Worm (Caenorhabditis elegans): ENCODE results near the gene wht-6.

DNA sequence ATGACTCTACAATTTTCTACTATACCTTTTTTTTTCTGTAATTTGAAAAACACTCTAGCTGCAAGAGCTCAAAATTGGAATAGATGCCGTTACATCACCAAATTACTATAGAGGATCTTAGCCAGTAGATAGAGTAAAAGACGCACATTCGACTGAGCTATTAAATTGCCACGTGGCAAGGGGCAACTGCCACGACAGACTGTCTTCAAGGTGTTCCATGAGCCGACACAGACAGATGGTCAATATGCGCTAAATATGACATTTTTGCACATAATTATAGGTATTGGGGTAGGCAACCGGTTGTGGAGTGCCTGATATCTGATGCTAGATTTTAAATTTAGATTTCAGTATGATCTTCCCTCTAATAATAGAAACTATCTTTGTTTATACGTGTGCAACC, 7.9 kb downstream of the wht-6 start:
- TF ChIP-seq Y105C5A.15 (GFP tag; IDR thresholded peaks at IDR 0.05), result no peak
- TF ChIP-seq nhr-28 (tag; optimal IDR thresholded peaks at IDR 0.05), result no peak
- TF ChIP-seq zag-1 (tag; optimal IDR thresholded peaks at IDR 0.05), result no peak
- TF ChIP-seq hlh-30 (tag; optimal IDR thresholded peaks at IDR 0.05; ENCODE audit: insufficient read depth), result no peak
- TF ChIP-seq hmg-1.1 (GFP tag; IDR thresholded peaks at IDR 0.05), result no peak
- no peak for TF ChIP-seq ceh-28 (tag; optimal IDR thresholded peaks at IDR 0.05)
- TF ChIP-seq F49E8.2 (tag; optimal IDR thresholded peaks at IDR 0.05; ENCODE audit: borderline replicate concordance), result no peak
- TF ChIP-seq pha-4 (GFP tag; IDR thresholded peaks at IDR 0.05), result no peak
- no peak for TF ChIP-seq pha-4 (tag; optimal IDR thresholded peaks at IDR 0.05)
- no peak for TF ChIP-seq mxl-3 (GFP tag; optimal IDR thresholded peaks at IDR 0.05)
- no peak for TF ChIP-seq ama-1 (optimal IDR thresholded peaks at IDR 0.05)
- TF ChIP-seq snpc-4 (tag; optimal IDR thresholded peaks at IDR 0.05), result no peak
- no peak for TF ChIP-seq dve-1 (tag; optimal IDR thresholded peaks at IDR 0.05; ENCODE audit: insufficient read depth)
- TF ChIP-seq egl-27 (tag; optimal IDR thresholded peaks at IDR 0.05), result no peak

Measured in whole organism, L4 larva.